Worm (Caenorhabditis elegans): ENCODE data around the gene aexr-2.

aexr-2 gene

DNA sequence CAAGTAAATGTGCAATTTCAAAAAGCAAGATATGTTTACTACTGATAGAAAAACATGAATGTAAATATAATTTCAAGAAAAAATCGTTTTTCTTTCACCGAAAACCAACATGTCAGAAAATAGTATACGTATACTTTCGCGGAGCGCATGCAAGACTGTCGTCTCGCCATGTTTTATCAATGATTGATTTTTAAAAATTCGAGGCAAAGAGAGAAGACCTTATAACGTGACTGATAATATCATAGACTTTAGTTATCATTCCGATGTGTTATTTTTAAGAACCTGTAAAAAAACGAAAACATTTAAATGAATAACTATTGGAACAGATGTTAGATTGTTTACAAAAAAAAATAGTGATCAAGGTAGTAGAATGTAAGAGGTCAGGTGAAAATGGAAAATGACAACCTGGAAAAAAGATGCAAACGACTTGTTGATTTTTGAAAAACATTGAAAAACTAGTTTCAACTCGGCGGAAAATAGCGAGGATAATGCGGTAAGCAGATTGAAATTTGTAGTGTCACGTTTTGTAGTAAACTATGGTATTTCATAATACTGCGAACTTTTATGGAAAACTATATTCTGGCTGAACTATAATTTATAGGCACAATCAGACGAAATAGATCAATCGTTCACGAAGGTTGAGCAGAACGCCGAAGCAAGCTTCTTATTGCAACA is 15.2 kb upstream of the aexr-2 start:
- TF ChIP-seq php-3 (GFP tag; IDR thresholded peaks at IDR 0.05) (no peak), T26A8.4 (GFP tag; IDR thresholded peaks at IDR 0.05) (no peak), Y75B8A.6 (GFP tag; IDR thresholded peaks at IDR 0.05) (no peak), lin-15B (tag; optimal IDR thresholded peaks at IDR 0.05) (no peak), nhr-11 (tag; optimal IDR thresholded peaks at IDR 0.05) (no peak), F10B5.3 (tag; optimal IDR thresholded peaks at IDR 0.05) (no peak), ceh-32 (tag; optimal IDR thresholded peaks at IDR 0.05; ENCODE audit: poor library complexity) (no peak), nhr-10 (tag; optimal IDR thresholded peaks at IDR 0.05) (no peak), nhr-28 (tag; optimal IDR thresholded peaks at IDR 0.05) (peak; percentile 6), ceh-44 (GFP tag; IDR thresholded peaks at IDR 0.05) (no peak), Y5F2A.4 (GFP tag; optimal IDR thresholded peaks at IDR 0.05) (no peak), tra-1 (GFP tag; IDR thresholded peaks at IDR 0.05) (no peak), daf-16 (GFP tag; optimal IDR thresholded peaks at IDR 0.05) (no peak), daf-16 (tag; optimal IDR thresholded peaks at IDR 0.05) (peak; percentile 74), mxl-2 (GFP tag; conservative IDR thresholded peaks at IDR 0.05) (no peak), mdt-29 (GFP tag; IDR thresholded peaks at IDR 0.05) (no peak), lin-1 (GFP tag; IDR thresholded peaks at IDR 0.05) (no peak), ceh-62 (tag; optimal IDR thresholded peaks at IDR 0.05) (no peak), zag-1 (tag; optimal IDR thresholded peaks at IDR 0.05) (no peak), nhr-102 (tag; optimal IDR thresholded peaks at IDR 0.05) (no peak), Y48G9A.11 (GFP tag; IDR thresholded peaks at IDR 0.05) (no peak), T20F7.1 (GFP tag; optimal IDR thresholded peaks at IDR 0.05) (no peak), saeg-2 (GFP tag; IDR thresholded peaks at IDR 0.05) (no peak), dve-1 (tag; optimal IDR thresholded peaks at IDR 0.05; ENCODE audit: insufficient read depth) (peak; percentile 47), arid-1 (GFP tag; conservative IDR thresholded peaks at IDR 0.05) (no peak), daf-8 (GFP tag; IDR thresholded peaks at IDR 0.05) (no peak), hlh-30 (tag; optimal IDR thresholded peaks at IDR 0.05; ENCODE audit: insufficient read depth) (peak; percentile 57), pqm-1 (tag; optimal IDR thresholded peaks at IDR 0.05) (peak; percentile 55), ctbp-1 (GFP tag; IDR thresholded peaks at IDR 0.05) (no peak), attf-4 (tag; optimal IDR thresholded peaks at IDR 0.05) (no peak), ceh-28 (tag; optimal IDR thresholded peaks at IDR 0.05) (no peak), hlh-11 (tag; optimal IDR thresholded peaks at IDR 0.05) (peak; percentile 50), rbr-2 (tag; optimal IDR thresholded peaks at IDR 0.05) (no peak), ama-1 (optimal IDR thresholded peaks at IDR 0.05) (no peak), mep-1 (tag; optimal IDR thresholded peaks at IDR 0.05) (no peak), dmd-6 (GFP tag; IDR thresholded peaks at IDR 0.05) (peak; percentile 45; the same call in 1 of the 2 replicates)

DNA sequence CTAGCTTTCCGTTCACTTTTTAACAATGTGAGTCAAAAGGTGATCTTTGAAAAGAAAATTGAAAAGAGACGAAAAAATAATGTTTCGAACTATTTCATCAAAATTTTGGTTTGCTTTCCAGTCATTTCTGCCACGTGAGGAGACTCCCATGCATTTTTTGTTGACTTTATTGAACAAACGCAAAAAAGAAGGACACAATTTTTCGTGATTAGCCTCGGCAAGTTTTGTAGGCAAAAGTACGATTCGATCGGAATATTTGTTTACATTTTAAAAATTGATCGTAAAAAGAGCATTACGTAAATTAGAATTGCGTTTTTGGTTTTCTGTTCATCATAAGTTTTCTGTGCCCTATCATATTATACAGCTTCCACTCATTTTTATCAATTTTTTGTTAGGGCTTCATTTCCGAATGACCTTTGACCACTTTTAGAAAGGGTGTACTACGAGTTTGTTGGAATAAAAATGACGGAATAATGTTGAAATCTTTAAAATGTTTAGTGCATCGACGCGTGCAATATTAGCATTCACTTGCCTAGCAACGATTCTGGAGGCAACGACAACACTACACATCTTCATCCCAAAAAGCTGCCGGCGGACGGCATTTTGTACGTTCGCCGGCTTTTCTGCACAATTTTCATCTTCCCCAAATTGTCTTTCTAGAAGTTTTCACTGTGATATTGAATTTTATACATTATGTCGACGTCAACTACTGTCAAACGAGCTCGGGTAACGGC is 13.8 kb upstream of the aexr-2 start, which contains the start of gene C56E10.3:
Gene C56E10.3, plus strand, starts transcription at position 684 of the 734 bp plus-strand sequence.
- TF ChIP-seq nhr-111 (GFP tag; optimal IDR thresholded peaks at IDR 0.05) (no peak), saeg-2 (GFP tag; IDR thresholded peaks at IDR 0.05) (no peak), lin-39 (tag; optimal IDR thresholded peaks at IDR 0.05) (no peak), dve-1 (tag; optimal IDR thresholded peaks at IDR 0.05; ENCODE audit: insufficient read depth) (peak; percentile 78), zfp-2 (tag; optimal IDR thresholded peaks at IDR 0.05) (no peak), nhr-25 (tag; optimal IDR thresholded peaks at IDR 0.05; ENCODE audit: borderline replicate concordance, insufficient read depth) (no peak), hmg-1.1 (GFP tag; IDR thresholded peaks at IDR 0.05) (no peak), nhr-237 (tag; optimal IDR thresholded peaks at IDR 0.05) (no peak), lsy-2 (tag; optimal IDR thresholded peaks at IDR 0.05) (peak in 1 of 2 experiments; percentile 21), spr-3 (GFP tag; optimal IDR thresholded peaks at IDR 0.05) (no peak), hlh-30 (tag; optimal IDR thresholded peaks at IDR 0.05; ENCODE audit: insufficient read depth) (peak; percentile 60), nhr-102 (tag; optimal IDR thresholded peaks at IDR 0.05) (peak; percentile 13), lin-15B (tag; optimal IDR thresholded peaks at IDR 0.05) (no peak), zfp-3 (GFP tag; conservative IDR thresholded peaks at IDR 0.05) (no peak), mdl-1 (tag; optimal IDR thresholded peaks at IDR 0.05) (peak in 1 of 2 experiments; percentile 4), F44E2.7 (GFP tag; IDR thresholded peaks at IDR 0.05) (no peak), nhr-41 (GFP tag; IDR thresholded peaks at IDR 0.05) (no peak), lir-3 (tag; optimal IDR thresholded peaks at IDR 0.05) (no peak), ZK546.5 (tag; optimal IDR thresholded peaks at IDR 0.05) (no peak)
